Fruit fly (Drosophila melanogaster) whole organism, embryonic: ENCODE data around the gene Prp16.
A peak's percentile ranks its signal among the peaks of the same experiment; 100 is the strongest.

Experiments used
- Abd-B ChIP-seq: fragments of 200-800 bp; sonication (Bioruptor generic); optimal IDR thresholded peaks from 2 replicates; lab custom pipeline; 2018; ENCODE audit warnings: missing biosample characterization, mild to moderate bottlenecking, missing genetic modification characterization, moderate library complexity
- Bteb2 ChIP-seq: fragments of 200-800 bp; sonication (Bioruptor generic); optimal IDR thresholded peaks from 2 replicates; lab custom pipeline; 2016; ENCODE audit warnings: missing biosample characterization, missing genetic modification characterization
- CG13296 ChIP-seq: fragments of 200-800 bp; sonication (Bioruptor generic); optimal IDR thresholded peaks from 3 replicates; lab custom pipeline; 2018; ENCODE audit warnings: missing biosample characterization, mild to moderate bottlenecking, missing genetic modification characterization
- CG17361 ChIP-seq: fragments of 200-800 bp; sonication (Bioruptor generic); IDR thresholded peaks from 3 replicates; pipeline ENCODE4 v1.3.6; 2022; ENCODE audit warnings: missing biosample characterization, missing genetic modification characterization
- CG2199 ChIP-seq: fragments of 200-800 bp; sonication (Bioruptor generic); IDR thresholded peaks from 3 replicates; pipeline ENCODE4 v1.3.6; 2022; ENCODE audit warnings: missing biosample characterization, missing genetic modification characterization
- CG31388 ChIP-seq: fragments of 200-800 bp; sonication (Bioruptor generic); optimal IDR thresholded peaks from 2 replicates; lab custom pipeline; 2016; ENCODE audit warnings: missing biosample characterization, missing genetic modification characterization
- CG4282 ChIP-seq: fragments of 200-800 bp; sonication (Bioruptor generic); optimal IDR thresholded peaks from 2 replicates; lab custom pipeline; 2016; ENCODE audit warnings: missing biosample characterization, missing genetic modification characterization
- CG43689 ChIP-seq: fragments of 200-800 bp; sonication (Bioruptor generic); IDR thresholded peaks from 2 replicates; pipeline ENCODE4 v1.3.6; 2022; ENCODE audit warnings: missing biosample characterization, missing genetic modification characterization
- CG5245 ChIP-seq: fragments of 200-800 bp; sonication (Bioruptor generic); optimal IDR thresholded peaks from 3 replicates; lab custom pipeline; 2016; ENCODE audit warnings: missing biosample characterization, missing genetic modification characterization
- CG7372 ChIP-seq: fragments of 200-800 bp; sonication (Bioruptor generic); IDR thresholded peaks from 2 replicates; pipeline ENCODE4 v1.3.6; 2022; ENCODE audit warnings: missing biosample characterization, missing genetic modification characterization
- CG8290 ChIP-seq, 3 experiments: fragments of 200-800 bp; sonication (Bioruptor generic); optimal IDR thresholded peaks; 2 replicates each; lab custom pipeline; 2016 to 2019; ENCODE audit warnings: missing biosample characterization in 3 of 3, missing genetic modification characterization in 3 of 3, mild to moderate bottlenecking in 2 of 3, moderate library complexity in 1 of 3
- CkIIα-i1 ChIP-seq: fragments of 200-800 bp; sonication (Bioruptor generic); IDR thresholded peaks from 2 replicates; pipeline ENCODE4 v1.3.6; 2022; ENCODE audit warnings: missing biosample characterization, missing genetic modification characterization
- Dek ChIP-seq: fragments of 200-800 bp; sonication (Bioruptor generic); optimal IDR thresholded peaks from 3 replicates; lab custom pipeline; 2019; ENCODE audit warnings: missing biosample characterization, mild to moderate bottlenecking, missing genetic modification characterization, moderate library complexity
- H2.0 ChIP-seq: fragments of 200-800 bp; sonication (Bioruptor generic); IDR thresholded peaks from 2 replicates; pipeline ENCODE4 v1.3.6; 2022; ENCODE audit warnings: missing biosample characterization, missing genetic modification characterization
- HmgD ChIP-seq: fragments of 200-800 bp; sonication (Bioruptor generic); optimal IDR thresholded peaks from 3 replicates; lab custom pipeline; 2016; ENCODE audit warnings: missing biosample characterization, missing genetic modification characterization
- Hmr ChIP-seq: fragments of 200-800 bp; sonication (Bioruptor generic); optimal IDR thresholded peaks from 3 replicates; lab custom pipeline; 2017; ENCODE audit warnings: mild to moderate bottlenecking, missing biosample characterization, missing genetic modification reagents, missing genetic modification characterization
- MESR4 ChIP-seq: fragments of 200-800 bp; sonication (Bioruptor generic); optimal IDR thresholded peaks from 2 replicates; lab custom pipeline; 2018; ENCODE audit warnings: missing biosample characterization, mild to moderate bottlenecking, missing genetic modification characterization, moderate library complexity
- Mad ChIP-seq: fragments of 200-800 bp; sonication (Bioruptor generic); optimal IDR thresholded peaks from 2 replicates; lab custom pipeline; 2016; ENCODE audit warnings: missing biosample characterization, missing genetic modification characterization
- Meics ChIP-seq: fragments of 200-800 bp; sonication (Bioruptor generic); optimal IDR thresholded peaks from 2 replicates; lab custom pipeline; 2017; ENCODE audit warnings: missing biosample characterization, mild to moderate bottlenecking, missing genetic modification characterization
- Myb ChIP-seq: fragments of 200-800 bp; sonication (Bioruptor generic); optimal IDR thresholded peaks from 2 replicates; lab custom pipeline; 2016; ENCODE audit warnings: missing biosample characterization, missing genetic modification characterization
- Oaz ChIP-seq: fragments of 200-800 bp; sonication (Bioruptor generic); IDR thresholded peaks from 2 replicates; pipeline ENCODE4 v1.3.6; 2022; ENCODE audit warnings: missing biosample characterization, missing genetic modification characterization
- Sry-δ ChIP-seq: fragments of 200-800 bp; sonication (Bioruptor generic); optimal IDR thresholded peaks from 2 replicates; lab custom pipeline; 2016; ENCODE audit warnings: missing biosample characterization, missing genetic modification characterization
- Xbp1 ChIP-seq: fragments of 200-800 bp; sonication (Bioruptor generic); optimal IDR thresholded peaks from 3 replicates; lab custom pipeline; 2016; ENCODE audit warnings: missing biosample characterization, mild to moderate bottlenecking, missing genetic modification characterization
- ara ChIP-seq: fragments of 200-800 bp; sonication (Bioruptor generic); IDR thresholded peaks from 2 replicates; pipeline ENCODE4 v1.3.6; 2022; ENCODE audit warnings: missing biosample characterization, missing genetic modification characterization
- chif ChIP-seq, 2 experiments: fragments of 200-800 bp; sonication (Bioruptor generic); optimal IDR thresholded peaks; 3 replicates each; lab custom pipeline; 2016; ENCODE audit warnings: missing biosample characterization in 2 of 2, missing genetic modification characterization in 2 of 2
- crol ChIP-seq: fragments of 200-800 bp; sonication (Bioruptor generic); IDR thresholded peaks from 2 replicates; pipeline ENCODE4 v1.3.6; 2022; ENCODE audit warnings: missing biosample characterization, missing genetic modification characterization
- cwo ChIP-seq: fragments of 200-800 bp; sonication (Bioruptor generic); optimal IDR thresholded peaks from 3 replicates; lab custom pipeline; 2017; ENCODE audit warnings: missing biosample characterization, missing genetic modification characterization, mild to moderate bottlenecking, moderate library complexity, missing genetic modification reagents
- danr ChIP-seq: fragments of 200-800 bp; sonication (Bioruptor generic); IDR thresholded peaks from 2 replicates; pipeline ENCODE4 v1.3.6; 2022; ENCODE audit warnings: missing biosample characterization, missing genetic modification characterization
- esg ChIP-seq: fragments of 200-800 bp; sonication (Bioruptor generic); conservative IDR thresholded peaks from 2 replicates; pipeline ENCODE4 v1.3.6; 2022; ENCODE audit warnings: missing biosample characterization, missing genetic modification characterization
- eve ChIP-seq, 2 experiments: fragments of >200 bp; optimal IDR thresholded peaks; 2 replicates each; lab custom pipeline; 2017; ENCODE audit warnings: missing biosample characterization in 2 of 2, missing genetic modification characterization in 2 of 2
- ewg ChIP-seq: fragments of 200-800 bp; sonication (Bioruptor generic); optimal IDR thresholded peaks from 3 replicates; lab custom pipeline; 2017; ENCODE audit warnings: mild to moderate bottlenecking, missing biosample characterization, missing genetic modification reagents, missing genetic modification characterization
- fd102C ChIP-seq: fragments of 200-800 bp; sonication (Bioruptor generic); optimal IDR thresholded peaks from 2 replicates; lab custom pipeline; 2018; ENCODE audit warnings: missing biosample characterization, mild to moderate bottlenecking, missing genetic modification characterization, moderate library complexity
- fd64A ChIP-seq: fragments of 200-800 bp; sonication (Bioruptor generic); optimal IDR thresholded peaks from 3 replicates; lab custom pipeline; 2018; ENCODE audit warnings: missing biosample characterization, mild to moderate bottlenecking, missing genetic modification characterization
- hkb ChIP-seq, 2 experiments: fragments of 200-800 bp in 1 of 2; fragments of >200 bp in 1 of 2; sonication (Bioruptor generic) in 1 of 2; IDR thresholded peaks in 1 of 2; optimal IDR thresholded peaks in 1 of 2; 2 replicates each; pipeline versions ENCODE4 v1.3.6 to Lab custom; 2017 to 2022; ENCODE audit warnings: missing biosample characterization in 1 of 2, missing genetic modification characterization in 1 of 2
- kay ChIP-seq: fragments of 200-800 bp; sonication (Bioruptor generic); optimal IDR thresholded peaks from 2 replicates; lab custom pipeline; 2016; ENCODE audit warnings: missing biosample characterization, missing genetic modification characterization
- lmd ChIP-seq: fragments of 200-800 bp; sonication (Bioruptor generic); IDR thresholded peaks from 2 replicates; pipeline ENCODE4 v1.3.6; 2022; ENCODE audit warnings: missing biosample characterization, missing genetic modification characterization
- lola ChIP-seq, 3 experiments: fragments of >200 bp in 2 of 3; fragments of 200-800 bp in 1 of 3; sonication (Bioruptor generic) in 1 of 3; optimal IDR thresholded peaks; 2 replicates each; lab custom pipeline; 2017 to 2019; ENCODE audit warnings: missing biosample characterization in 3 of 3, missing genetic modification characterization in 3 of 3, mild to moderate bottlenecking in 1 of 3, moderate library complexity in 1 of 3
- rib ChIP-seq: fragments of 200-800 bp; sonication (Bioruptor generic); IDR thresholded peaks from 2 replicates; pipeline ENCODE4 v1.3.6; 2022; ENCODE audit warnings: missing biosample characterization, missing genetic modification characterization
- ro ChIP-seq: fragments of 200-800 bp; sonication (Bioruptor generic); IDR thresholded peaks from 2 replicates; pipeline ENCODE4 v1.3.6; 2022; ENCODE audit warnings: missing biosample characterization, missing genetic modification characterization
- scrt ChIP-seq: fragments of 200-800 bp; sonication (Bioruptor generic); optimal IDR thresholded peaks from 2 replicates; lab custom pipeline; 2018; ENCODE audit warnings: missing biosample characterization, mild to moderate bottlenecking, missing genetic modification characterization, moderate library complexity
- sd ChIP-seq: fragments of 200-800 bp; sonication (Bioruptor generic); optimal IDR thresholded peaks from 3 replicates; lab custom pipeline; 2018; ENCODE audit warnings: missing biosample characterization, mild to moderate bottlenecking, missing genetic modification characterization, moderate library complexity
- seq ChIP-seq: fragments of 200-800 bp; sonication (Bioruptor generic); IDR thresholded peaks from 2 replicates; pipeline ENCODE4 v1.3.6; 2022; ENCODE audit warnings: missing biosample characterization, missing genetic modification characterization
- stc ChIP-seq: fragments of 200-800 bp; sonication (Bioruptor generic); IDR thresholded peaks from 2 replicates; pipeline ENCODE4 v1.3.6; 2022; ENCODE audit warnings: missing biosample characterization, missing genetic modification characterization
- tgo ChIP-seq: fragments of 200-800 bp; sonication (Bioruptor generic); IDR thresholded peaks from 3 replicates; pipeline ENCODE4 v1.3.6; 2022; ENCODE audit warnings: missing biosample characterization, missing genetic modification characterization
- vnd ChIP-seq: fragments of 200-800 bp; sonication (Bioruptor generic); IDR thresholded peaks from 3 replicates; pipeline ENCODE4 v1.3.6; 2022; ENCODE audit warnings: missing biosample characterization, missing genetic modification characterization; ENCODE audit not compliant: partially characterized antibody
- yki ChIP-seq: fragments of >200 bp; optimal IDR thresholded peaks from 3 replicates; lab custom pipeline; 2018

Prp16 gene

dm6 chrX:14213509-14214154, 12.5 kb downstream of the Prp16 start (continued):
- no peak for TF ChIP-seq ro (GFP tag; lab: Robert Waterston, UW)
- peak in 1 of 3 experiments; percentile 4 for TF ChIP-seq lola (GFP tag; optimal IDR thresholded peaks at IDR 0.05; lab: Kevin White, UChicago)
- TF ChIP-seq yki: no peak
- no peak for TF ChIP-seq stc (GFP tag; lab: Robert Waterston, UW)
- no peak for TF ChIP-seq H2.0 (GFP tag; lab: Robert Waterston, UW)
- TF ChIP-seq Oaz: no peak
- peak; percentile 88 for TF ChIP-seq crol (GFP tag; lab: Robert Waterston, UW)
- TF ChIP-seq fd102C: no peak
- no peak for TF ChIP-seq CG2199 (GFP tag; lab: Robert Waterston, UW)
- TF ChIP-seq ara (GFP tag; lab: Robert Waterston, UW): no peak
- no peak for TF ChIP-seq cwo
- peak; percentile 45; the same call in 1 of the 2 replicates for TF ChIP-seq seq (GFP tag; lab: Robert Waterston, UW)
- no peak for TF ChIP-seq Bteb2 (GFP tag; lab: Kevin White, UChicago)
- TF ChIP-seq Mad (GFP tag; lab: Kevin White, UChicago): no peak
- TF ChIP-seq sd (tag; lab: Kevin White, UChicago): no peak
- TF ChIP-seq CG4282 (GFP tag; lab: Kevin White, UChicago): no peak
- TF ChIP-seq kay (GFP tag; lab: Kevin White, UChicago): no peak
- no peak for TF ChIP-seq HmgD
- no peak for TF ChIP-seq CG5245 (GFP tag; lab: Kevin White, UChicago)

- no peak for TF ChIP-seq Myb
- peak; percentile 70 for TF ChIP-seq Hmr (GFP tag; lab: Kevin White, UChicago)
- TF ChIP-seq scrt (GFP tag; lab: Kevin White, UChicago): peak; percentile 43
- peak; percentile 43; the same call in 1 of the 2 replicates for TF ChIP-seq lmd (GFP tag; lab: Robert Waterston, UW)
- peak; percentile 33; the same call in 2 of the 3 replicates for TF ChIP-seq CG17361 (GFP tag; lab: Robert Waterston, UW)
- no peak for TF ChIP-seq CG43689 (GFP tag; lab: Robert Waterston, UW)
- peak; percentile 19 for TF ChIP-seq CG13296
- TF ChIP-seq Dek: peak; percentile 42
- TF ChIP-seq ewg (GFP tag; lab: Kevin White, UChicago): peak; percentile 14
- TF ChIP-seq esg (GFP tag; lab: Robert Waterston, UW): 0 out of 2 replicates have a peak, but pooled peaks have one; percentile 24
- peak; percentile 13 for TF ChIP-seq Xbp1 (GFP tag; lab: Kevin White, UChicago)
- TF ChIP-seq chif (GFP tag; optimal IDR thresholded peaks at IDR 0.05; lab: Kevin White, UChicago): no peak
- no peak for TF ChIP-seq ro (GFP tag; lab: Robert Waterston, UW)
- no peak for TF ChIP-seq rib (GFP tag; lab: Robert Waterston, UW)
- TF ChIP-seq eve (GFP tag; optimal IDR thresholded peaks at IDR 0.05; lab: Kevin White, UChicago): no peak
- peak; percentile 57 for TF ChIP-seq Meics (GFP tag; lab: Kevin White, UChicago)
- no peak for TF ChIP-seq CG31388 (GFP tag; lab: Kevin White, UChicago)
- TF ChIP-seq CG8290 (GFP tag; optimal IDR thresholded peaks at IDR 0.05; lab: Kevin White, UChicago): no peak
- TF ChIP-seq CG8290 (tag; optimal IDR thresholded peaks at IDR 0.05; lab: Kevin White, UChicago): no peak
- TF ChIP-seq CG7372: 0 out of 2 replicates have a peak, but pooled peaks have one; percentile 16
- TF ChIP-seq Sry-δ (GFP tag; lab: Kevin White, UChicago): no peak
- no peak for TF ChIP-seq fd64A (GFP tag; lab: Kevin White, UChicago)
- TF ChIP-seq Abd-B (GFP tag; lab: Kevin White, UChicago): peak; percentile 23
- TF ChIP-seq vnd: no peak
- TF ChIP-seq tgo (GFP tag; lab: Robert Waterston, UW): peak; percentile 48; the same call in 1 of the 3 replicates
- TF ChIP-seq CG5245 (GFP tag; lab: Kevin White, UChicago): no peak
- TF ChIP-seq hkb (optimal IDR thresholded peaks at IDR 0.05; lab: Kevin White, UChicago): no peak
- TF ChIP-seq hkb (GFP tag; IDR thresholded peaks at IDR 0.05; lab: Robert Waterston, UW): peak; percentile 45; the same call in 1 of the 2 replicates
- TF ChIP-seq danr (GFP tag; lab: Robert Waterston, UW): no peak
- TF ChIP-seq CkIIα-i1: no peak
- no peak for TF ChIP-seq MESR4 (GFP tag; lab: Kevin White, UChicago)
These were observed 13.6 kb downstream of the Prp16 start for dm6 chrX:14214505-14215449.
